Worm (Caenorhabditis elegans) whole organism, L2 larva: ENCODE results near the gene srh-22.

Experiments
- nhr-6 ChIP-seq: fragments of 150-350 bp; optimal IDR thresholded peaks from 2 replicates; lab custom pipeline; 2014; ENCODE audit warnings: missing biosample characterization, missing genetic modification characterization
- skn-1 ChIP-seq: sonication (generic microtip); optimal IDR thresholded peaks from 2 replicates; lab custom pipeline; 2017; ENCODE audit warnings: missing biosample characterization, missing genetic modification characterization
- zag-1 ChIP-seq: fragments of 150-350 bp; optimal IDR thresholded peaks from 2 replicates; lab custom pipeline; 2014; ENCODE audit warnings: missing biosample characterization, missing genetic modification characterization

- TF ChIP-seq zag-1 (tag; lab: Kevin White, UChicago): no peak
- no peak for TF ChIP-seq nhr-6 (tag; lab: Kevin White, UChicago)
- no peak for TF ChIP-seq skn-1 (tag; lab: Kevin White, UChicago)
Observed at ce11 chrV:4926371-4926770, 4.2 kb downstream of the srh-22 start, which contains the start of gene srh-21.
